Worm (Caenorhabditis elegans) whole organism, L4 larva: ENCODE data around the gene wapl-1.

ENCODE experiments used
- lin-39 ChIP-seq: fragments of 150-350 bp; optimal IDR thresholded peaks from 2 replicates; lab custom pipeline; 2014; ENCODE audit warnings: missing biosample characterization, missing genetic modification reagents, missing genetic modification characterization
- snpc-4 ChIP-seq: fragments of 150-350 bp; optimal IDR thresholded peaks from 2 replicates; lab custom pipeline; 2014; ENCODE audit warnings: missing biosample characterization, missing genetic modification characterization
- spr-3 ChIP-seq: fragments of 200-800 bp; sonication (Bioruptor generic); optimal IDR thresholded peaks from 2 replicates; lab custom pipeline; 2018; ENCODE audit warnings: mild to moderate bottlenecking, missing genetic modification characterization, missing compliant biosample characterization

DNA sequence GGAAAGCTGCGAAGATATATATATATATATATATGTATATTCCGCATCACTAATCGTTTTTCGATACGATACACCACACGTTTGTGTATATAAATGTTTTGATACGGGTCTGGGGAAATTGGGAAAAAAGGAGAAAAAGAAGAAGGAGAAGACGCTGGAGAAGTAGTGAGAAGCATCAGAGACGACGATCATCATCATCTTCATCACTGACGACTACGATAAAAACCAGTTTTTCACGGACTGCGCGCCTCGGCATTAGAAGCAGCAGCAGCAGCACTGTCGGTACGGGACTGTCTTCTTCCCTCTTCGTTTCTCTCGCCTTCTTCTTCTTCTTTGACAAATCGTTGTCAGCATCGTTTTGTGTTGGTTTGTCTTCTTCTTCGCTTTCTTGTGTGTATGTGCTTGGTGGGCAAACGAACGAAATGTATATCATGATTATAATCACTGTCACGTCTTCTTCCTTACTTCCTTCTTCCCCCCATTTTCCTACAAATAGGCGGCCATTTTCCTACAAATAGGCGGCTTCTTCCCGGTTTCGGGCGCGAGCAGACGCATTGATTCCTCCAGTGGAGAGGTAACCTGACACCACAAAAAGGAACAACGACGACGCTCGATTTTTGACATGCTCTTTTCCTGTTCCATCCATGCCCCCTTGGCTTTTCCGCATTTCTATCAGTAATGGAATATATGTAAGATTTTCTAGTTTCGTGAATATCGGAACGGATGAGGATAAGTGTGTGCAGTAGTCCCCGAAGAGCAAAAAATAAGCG lies 49.3 kb downstream of the wapl-1 start:
- no peak for TF ChIP-seq snpc-4 (tag; lab: Kevin White, UChicago)
- no peak for TF ChIP-seq spr-3
- TF ChIP-seq lin-39 (tag; lab: Kevin White, UChicago), result no peak
